Worm (Caenorhabditis elegans): ENCODE results near the gene lbp-2.

DNA sequence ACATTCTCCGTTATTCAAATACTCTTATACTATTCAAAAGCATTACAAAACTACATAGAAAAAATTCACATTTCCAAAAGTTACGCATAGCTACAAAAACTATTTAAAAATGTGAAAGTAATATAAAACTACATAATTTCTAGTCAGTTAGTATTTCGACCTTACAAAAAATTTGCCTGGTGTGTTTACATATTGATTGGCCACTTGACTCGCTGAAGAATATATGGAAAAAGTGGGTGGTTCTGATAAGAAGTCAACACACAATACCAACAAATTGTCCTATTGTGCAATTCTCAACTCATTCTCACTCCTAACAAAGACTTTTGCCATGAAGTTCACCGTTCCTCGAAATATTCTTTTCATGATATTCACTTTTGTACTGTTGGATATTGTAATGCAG, 38.2 kb downstream of the lbp-2 start, which contains the start of gene K09C4.1:
- TF ChIP-seq egl-18 (GFP tag; IDR thresholded peaks at IDR 0.05) (no peak), ama-1 (optimal IDR thresholded peaks at IDR 0.05) (no peak), ama-1 (GFP tag; optimal IDR thresholded peaks at IDR 0.05) (no peak), F22D6.2 (tag; optimal IDR thresholded peaks at IDR 0.05) (no peak), F37B4.10 (GFP tag; IDR thresholded peaks at IDR 0.05) (no peak)
